Fruit fly (Drosophila melanogaster) whole organism, embryonic: Measurements from ENCODE around the gene CG43796.

Experiments used
- Atf3 ChIP-seq: fragments of 200-800 bp; sonication (Bioruptor generic); optimal IDR thresholded peaks from 3 replicates; lab custom pipeline; 2016; ENCODE audit warnings: missing biosample characterization, missing genetic modification characterization
- B-H1 ChIP-seq: fragments of 200-800 bp; sonication (Bioruptor generic); IDR thresholded peaks from 3 replicates; pipeline ENCODE4 v1.3.6; 2022; ENCODE audit warnings: missing biosample characterization, missing genetic modification characterization
- CG10979 ChIP-seq: fragments of 200-800 bp; sonication (Bioruptor generic); optimal IDR thresholded peaks from 2 replicates; lab custom pipeline; 2018; ENCODE audit warnings: missing biosample characterization, mild to moderate bottlenecking, missing genetic modification characterization, moderate library complexity
- CG11456 ChIP-seq: fragments of 200-800 bp; sonication (Bioruptor generic); IDR thresholded peaks from 3 replicates; pipeline ENCODE4 v1.3.6; 2022; ENCODE audit warnings: missing biosample characterization, missing genetic modification characterization
- CG11723 ChIP-seq: fragments of 200-800 bp; sonication (Bioruptor generic); optimal IDR thresholded peaks from 2 replicates; lab custom pipeline; 2017; ENCODE audit warnings: missing biosample characterization, mild to moderate bottlenecking, missing genetic modification characterization
- CG12744 ChIP-seq: fragments of 200-800 bp; sonication (Bioruptor generic); optimal IDR thresholded peaks from 2 replicates; lab custom pipeline; 2016; ENCODE audit warnings: missing biosample characterization, missing genetic modification characterization
- CG12942 ChIP-seq: fragments of 200-800 bp; sonication (Bioruptor generic); optimal IDR thresholded peaks from 3 replicates; lab custom pipeline; 2016; ENCODE audit warnings: missing biosample characterization, missing genetic modification characterization
- CG13624 ChIP-seq: fragments of 200-800 bp; sonication (Bioruptor generic); optimal IDR thresholded peaks from 2 replicates; lab custom pipeline; 2016; ENCODE audit warnings: missing biosample characterization, missing genetic modification characterization
- CG16815 ChIP-seq: fragments of 200-800 bp; sonication (Bioruptor generic); optimal IDR thresholded peaks from 3 replicates; lab custom pipeline; 2017; ENCODE audit warnings: missing biosample characterization, mild to moderate bottlenecking, missing genetic modification characterization
- CG17829 ChIP-seq: fragments of 200-800 bp; optimal IDR thresholded peaks from 2 replicates; lab custom pipeline; 2019; ENCODE audit warnings: missing biosample characterization, mild to moderate bottlenecking, missing genetic modification characterization, moderate library complexity
- CG2120 ChIP-seq: fragments of 200-800 bp; sonication (Bioruptor generic); optimal IDR thresholded peaks from 3 replicates; lab custom pipeline; 2016; ENCODE audit warnings: missing biosample characterization, missing genetic modification characterization
- CG2129 ChIP-seq: fragments of 200-800 bp; sonication (Bioruptor generic); IDR thresholded peaks from 2 replicates; pipeline ENCODE4 v1.3.6; 2022; ENCODE audit warnings: missing biosample characterization, missing genetic modification characterization; ENCODE audit not compliant: partially characterized antibody
- CG2678 ChIP-seq: fragments of 200-800 bp; sonication (Bioruptor generic); optimal IDR thresholded peaks from 3 replicates; lab custom pipeline; 2019; ENCODE audit warnings: missing biosample characterization, mild to moderate bottlenecking, missing genetic modification characterization, moderate library complexity
- CG34422 ChIP-seq: fragments of 200-800 bp; sonication (Bioruptor generic); IDR thresholded peaks from 3 replicates; pipeline ENCODE4 v1.3.6; 2022; ENCODE audit warnings: missing biosample characterization, missing genetic modification characterization
- CG3726 ChIP-seq: fragments of 200-800 bp; sonication (Bioruptor generic); IDR thresholded peaks from 3 replicates; pipeline ENCODE4, ENCODE4 v1.3.6; 2022; ENCODE audit warnings: missing biosample characterization, missing genetic modification characterization
- CG3847 ChIP-seq: fragments of 200-800 bp; sonication (Bioruptor generic); IDR thresholded peaks from 2 replicates; pipeline ENCODE4 v1.3.6; 2022; ENCODE audit warnings: missing biosample characterization, missing genetic modification characterization
- CG4360 ChIP-seq: fragments of 200-800 bp; sonication (Bioruptor generic); IDR thresholded peaks from 2 replicates; pipeline ENCODE4 v1.3.6; 2022; ENCODE audit warnings: missing biosample characterization, missing genetic modification characterization
- CG4730 ChIP-seq: fragments of 200-800 bp; sonication (Bioruptor generic); IDR thresholded peaks from 2 replicates; pipeline ENCODE4 v1.3.6; 2022; ENCODE audit warnings: missing biosample characterization, missing genetic modification characterization
- CG7987 ChIP-seq: fragments of 200-800 bp; sonication (Bioruptor generic); optimal IDR thresholded peaks from 2 replicates; lab custom pipeline; 2018; ENCODE audit warnings: missing biosample characterization, mild to moderate bottlenecking, missing genetic modification characterization, moderate library complexity
- Camta ChIP-seq: fragments of 200-800 bp; sonication (Bioruptor generic); optimal IDR thresholded peaks from 2 replicates; lab custom pipeline; 2016; ENCODE audit warnings: missing biosample characterization, missing genetic modification characterization
- HLH54F ChIP-seq: fragments of 200-800 bp; sonication (Bioruptor generic); optimal IDR thresholded peaks from 3 replicates; lab custom pipeline; 2016; ENCODE audit warnings: missing biosample characterization, missing genetic modification characterization
- HLHmδ ChIP-seq: fragments of 200-800 bp; sonication (Bioruptor generic); optimal IDR thresholded peaks from 2 replicates; lab custom pipeline; 2018; ENCODE audit warnings: missing biosample characterization, mild to moderate bottlenecking, missing genetic modification characterization, moderate library complexity
- HmgZ ChIP-seq: fragments of 200-800 bp; sonication (Bioruptor generic); optimal IDR thresholded peaks from 2 replicates; lab custom pipeline; 2018; ENCODE audit warnings: missing biosample characterization, mild to moderate bottlenecking, missing genetic modification characterization
- Hsf ChIP-seq: fragments of 200-800 bp; sonication (Bioruptor generic); optimal IDR thresholded peaks from 3 replicates; lab custom pipeline; 2016; ENCODE audit warnings: missing biosample characterization, missing genetic modification characterization
- Med ChIP-seq: fragments of 200-800 bp; sonication (Bioruptor generic); peaks from one replicate; lab custom pipeline; 2016; ENCODE audit warnings: missing biosample characterization, missing genetic modification characterization, mild to moderate bottlenecking, inconsistent platforms, moderate library complexity
- Myb ChIP-seq: fragments of 200-800 bp; sonication (Bioruptor generic); optimal IDR thresholded peaks from 2 replicates; lab custom pipeline; 2016; ENCODE audit warnings: missing biosample characterization, missing genetic modification characterization
- NFAT ChIP-seq: fragments of 200-800 bp; sonication (Bioruptor generic); IDR thresholded peaks from 2 replicates; pipeline ENCODE4 v1.3.6; 2022; ENCODE audit warnings: missing biosample characterization, missing genetic modification characterization
- NK7.1 ChIP-seq: fragments of 200-800 bp; sonication (Bioruptor generic); optimal IDR thresholded peaks from 3 replicates; lab custom pipeline; 2016; ENCODE audit warnings: missing biosample characterization, missing genetic modification characterization
- Sry-β ChIP-seq: fragments of 200-800 bp; sonication (Bioruptor generic); optimal IDR thresholded peaks from 2 replicates; lab custom pipeline; 2018; ENCODE audit warnings: missing biosample characterization, mild to moderate bottlenecking, missing genetic modification characterization, moderate library complexity
- TFAM ChIP-seq: fragments of 200-800 bp; sonication (Bioruptor generic); optimal IDR thresholded peaks from 2 replicates; lab custom pipeline; 2017; ENCODE audit warnings: missing biosample characterization, missing genetic modification characterization, inconsistent platforms
- Taf1 ChIP-seq: fragments of 200-800 bp; sonication (Bioruptor generic); IDR thresholded peaks from 2 replicates; pipeline ENCODE4 v1.3.6; 2022; ENCODE audit warnings: missing biosample characterization, missing genetic modification characterization
- YL-1 ChIP-seq: fragments of 200-800 bp; sonication (Bioruptor generic); optimal IDR thresholded peaks from 3 replicates; lab custom pipeline; 2017; ENCODE audit warnings: missing biosample characterization, mild to moderate bottlenecking, missing genetic modification characterization
- croc ChIP-seq: fragments of 200-800 bp; sonication (Bioruptor generic); conservative IDR thresholded peaks from 3 replicates; pipeline ENCODE4 v1.3.6; 2022; ENCODE audit warnings: missing biosample characterization, missing genetic modification characterization
- crol ChIP-seq: fragments of 200-800 bp; sonication (Bioruptor generic); IDR thresholded peaks from 2 replicates; pipeline ENCODE4 v1.3.6; 2022; ENCODE audit warnings: missing biosample characterization, missing genetic modification characterization
- da ChIP-seq: fragments of 200-800 bp; sonication (Bioruptor generic); optimal IDR thresholded peaks from 2 replicates; lab custom pipeline; 2016; ENCODE audit warnings: missing biosample characterization, missing genetic modification characterization
- fu2 ChIP-seq: fragments of 200-800 bp; sonication (Bioruptor generic); optimal IDR thresholded peaks from 2 replicates; lab custom pipeline; 2016; ENCODE audit warnings: missing biosample characterization, missing genetic modification characterization
- gce ChIP-seq: fragments of 200-800 bp; sonication (Bioruptor generic); IDR thresholded peaks from 3 replicates; pipeline ENCODE4 v1.3.6; 2022; ENCODE audit warnings: missing biosample characterization, missing genetic modification characterization
- gfzf ChIP-seq: fragments of 200-800 bp; sonication (Bioruptor generic); optimal IDR thresholded peaks from 2 replicates; lab custom pipeline; 2016; ENCODE audit warnings: missing biosample characterization, mild to moderate bottlenecking, missing genetic modification characterization, moderate library complexity
- hb ChIP-seq: fragments of 200-800 bp; sonication (Bioruptor generic); IDR thresholded peaks from 3 replicates; pipeline ENCODE4 v1.3.6; 2022; ENCODE audit warnings: missing biosample characterization, missing genetic modification characterization; ENCODE audit not compliant: partially characterized antibody
- lov ChIP-seq, 2 experiments: fragments of 200-800 bp in 1 of 2; fragments of >200 bp in 1 of 2; sonication (Bioruptor generic) in 1 of 2; IDR thresholded peaks in 1 of 2; optimal IDR thresholded peaks in 1 of 2; 2 replicates in 1 of 2; 3 replicates in 1 of 2; pipeline versions ENCODE4 v1.3.6 to Lab custom; 2017 to 2022; ENCODE audit warnings: missing biosample characterization in 1 of 2, missing genetic modification characterization in 1 of 2
- nerfin-2 ChIP-seq: fragments of 200-800 bp; sonication (Bioruptor generic); IDR thresholded peaks from 2 replicates; pipeline ENCODE4 v1.3.6; 2022; ENCODE audit warnings: missing biosample characterization, missing genetic modification characterization; ENCODE audit not compliant: partially characterized antibody
- ro ChIP-seq: fragments of 200-800 bp; sonication (Bioruptor generic); IDR thresholded peaks from 2 replicates; pipeline ENCODE4 v1.3.6; 2022; ENCODE audit warnings: missing biosample characterization, missing genetic modification characterization
- run ChIP-seq: fragments of 200-800 bp; sonication (Bioruptor generic); optimal IDR thresholded peaks from 3 replicates; lab custom pipeline; 2018; ENCODE audit warnings: missing biosample characterization, mild to moderate bottlenecking, missing genetic modification characterization
- sim ChIP-seq: fragments of 200-800 bp; sonication (Bioruptor generic); IDR thresholded peaks from 2 replicates; pipeline ENCODE4 v1.3.6; 2022; ENCODE audit warnings: missing biosample characterization, missing genetic modification characterization
- sima ChIP-seq: fragments of 200-800 bp; sonication (Bioruptor generic); optimal IDR thresholded peaks from 2 replicates; lab custom pipeline; 2016; ENCODE audit warnings: missing biosample characterization, missing genetic modification characterization
- tio ChIP-seq: fragments of 200-800 bp; sonication (Bioruptor generic); optimal IDR thresholded peaks from 2 replicates; lab custom pipeline; 2017; ENCODE audit warnings: missing biosample characterization, missing genetic modification characterization, inconsistent platforms
- tll ChIP-seq, 2 experiments: fragments of 200-800 bp in 1 of 2; fragments of >200 bp in 1 of 2; sonication (Bioruptor generic) in 1 of 2; optimal IDR thresholded peaks; 2 replicates each; lab custom pipeline; 2017 to 2019; ENCODE audit warnings: missing biosample characterization in 2 of 2, missing genetic modification characterization in 2 of 2, mild to moderate bottlenecking in 1 of 2, moderate library complexity in 1 of 2
- trh ChIP-seq: fragments of 200-800 bp; sonication (Bioruptor generic); optimal IDR thresholded peaks from 2 replicates; lab custom pipeline; 2016; ENCODE audit warnings: missing biosample characterization, missing genetic modification characterization
- ttk ChIP-seq: fragments of 200-800 bp; sonication (Bioruptor generic); IDR thresholded peaks from 2 replicates; pipeline ENCODE4 v2.1.2; 2022; ENCODE audit warnings: missing biosample characterization, missing genetic modification characterization
- unc-4 ChIP-seq: fragments of 200-800 bp; sonication (Bioruptor generic); IDR thresholded peaks from 2 replicates; pipeline ENCODE4 v1.3.6; 2022; ENCODE audit warnings: missing biosample characterization, missing genetic modification characterization; ENCODE audit not compliant: partially characterized antibody
- z ChIP-seq: fragments of 200-800 bp; sonication (Bioruptor generic); IDR thresholded peaks from 3 replicates; pipeline ENCODE4 v1.3.6; 2022; ENCODE audit warnings: missing biosample characterization, missing genetic modification characterization

CG43796 gene

DNA sequence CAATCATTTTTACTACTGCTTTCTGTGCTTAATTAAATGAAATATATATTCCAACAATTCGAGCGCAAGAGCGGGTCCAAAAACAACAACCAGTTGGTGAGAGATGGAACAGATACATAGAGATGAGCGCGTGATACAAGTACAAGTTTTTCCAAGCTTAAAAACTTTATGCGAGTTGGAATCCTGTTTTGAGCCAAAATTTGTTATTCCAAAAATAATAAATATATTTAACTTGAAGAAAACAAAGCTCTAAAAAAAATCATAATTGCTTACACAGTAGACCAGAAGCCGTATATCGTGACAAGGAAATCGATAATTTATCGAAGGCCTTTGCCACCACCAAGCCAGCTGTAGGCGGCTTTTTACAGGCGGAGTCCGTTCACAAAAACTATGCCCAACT is 32.6 kb downstream of the CG43796 start, which contains the start of the genes CG13097 and PIG-U (continued):
- TF ChIP-seq lov (optimal IDR thresholded peaks at IDR 0.05; lab: Kevin White, UChicago) (no peak), lov (GFP tag; IDR thresholded peaks at IDR 0.05; lab: Robert Waterston, UW) (no peak), trh (GFP tag; lab: Kevin White, UChicago) (peak; percentile 62), croc (peak; percentile 70), NFAT (GFP tag; lab: Robert Waterston, UW) (peak; percentile 66), Atf3 (GFP tag; lab: Kevin White, UChicago) (peak; percentile 56), tll (GFP tag; optimal IDR thresholded peaks at IDR 0.05; lab: Kevin White, UChicago) (no peak), CG4730 (peak; percentile 58), hb (GFP tag; lab: Robert Waterston, UW) (peak; percentile 85), nerfin-2 (GFP tag; lab: Robert Waterston, UW) (peak; percentile 77), NK7.1 (GFP tag; lab: Kevin White, UChicago) (peak; percentile 52), unc-4 (GFP tag; lab: Robert Waterston, UW) (peak; percentile 96), YL-1 (GFP tag; lab: Kevin White, UChicago) (peak; percentile 70), crol (GFP tag; lab: Robert Waterston, UW) (no peak), HLH54F (GFP tag; lab: Kevin White, UChicago) (peak; percentile 78), CG34422 (GFP tag; lab: Robert Waterston, UW) (peak; percentile 75), CG3726 (no peak), ro (GFP tag; lab: Robert Waterston, UW) (no peak), run (tag; lab: Kevin White, UChicago) (peak; percentile 24), CG2678 (tag; lab: Kevin White, UChicago) (no peak), CG17829 (tag; lab: Kevin White, UChicago) (peak; percentile 90), CG4360 (GFP tag; lab: Robert Waterston, UW) (peak; percentile 53; the same call in 1 of the 2 replicates), ttk (GFP tag; lab: Robert Waterston, UW) (peak; percentile 50), Med (GFP tag; lab: Kevin White, UChicago) (peak; percentile 96), sima (GFP tag; lab: Kevin White, UChicago) (peak; percentile 38), CG13624 (GFP tag; lab: Kevin White, UChicago) (peak; percentile 81), sim (GFP tag; lab: Robert Waterston, UW) (no peak), B-H1 (GFP tag; lab: Robert Waterston, UW) (peak; percentile 40; the same call in 2 of the 3 replicates), CG3847 (GFP tag; lab: Robert Waterston, UW) (peak; percentile 83), CG10979 (tag; lab: Kevin White, UChicago) (peak; percentile 72), Sry-β (GFP tag; lab: Kevin White, UChicago) (peak; percentile 55), Camta (GFP tag; lab: Kevin White, UChicago) (peak; percentile 76), Taf1 (GFP tag; lab: Robert Waterston, UW) (peak; percentile 70), CG16815 (GFP tag; lab: Kevin White, UChicago) (peak; percentile 50), gce (no peak), z (GFP tag; lab: Robert Waterston, UW) (no peak), gfzf (GFP tag; lab: Kevin White, UChicago) (no peak), CG12744 (peak; percentile 67), HLHmδ (GFP tag; lab: Kevin White, UChicago) (no peak), CG11723 (GFP tag; lab: Kevin White, UChicago) (no peak), CG2129 (GFP tag; lab: Robert Waterston, UW) (peak; percentile 97), fu2 (GFP tag; lab: Kevin White, UChicago) (peak; percentile 59), CG2120 (GFP tag; lab: Kevin White, UChicago) (peak; percentile 92), TFAM (GFP tag; lab: Kevin White, UChicago) (no peak), CG12942 (GFP tag; lab: Kevin White, UChicago) (peak; percentile 85), CG7987 (GFP tag; lab: Kevin White, UChicago) (peak; percentile 54), CG11456 (GFP tag; lab: Robert Waterston, UW) (peak; percentile 74; the same call in 2 of the 3 replicates), tio (GFP tag; lab: Kevin White, UChicago) (no peak), da (GFP tag; lab: Kevin White, UChicago) (peak; percentile 39), HmgZ (peak; percentile 87), Hsf (peak; percentile 81), Myb (GFP tag; lab: Kevin White, UChicago) (peak; percentile 68)
